Fruit fly (Drosophila melanogaster): Measurements from ENCODE around the gene CG34456.
A peak's percentile ranks its signal among the peaks of the same experiment; 100 is the strongest.

Gene CG34456

DNA sequence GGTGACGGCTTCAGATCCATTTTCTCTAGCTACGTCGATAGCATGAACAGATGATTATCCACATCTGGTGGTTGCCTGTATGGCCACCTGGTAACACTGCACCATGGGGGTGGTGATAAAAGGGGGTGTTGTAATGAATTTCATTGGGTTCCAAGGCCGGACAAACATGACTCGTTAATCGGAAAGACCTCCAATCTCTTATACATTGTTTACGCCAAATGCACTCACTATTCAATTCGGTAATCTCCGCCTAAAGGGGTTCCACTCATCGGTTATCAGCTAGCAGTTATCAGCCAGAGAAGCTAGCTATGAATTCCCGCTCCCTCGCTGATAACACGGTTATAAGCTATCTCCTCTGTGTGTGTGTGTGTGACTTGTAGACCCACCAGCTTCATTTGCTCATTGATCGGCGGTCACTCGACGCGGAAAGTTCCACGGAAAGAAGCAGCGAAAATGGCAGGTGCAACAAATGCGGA is 1.7 kb upstream of the CG34456 start, which contains the start of gene Pdxk (continued):
- TF ChIP-seq gce (GFP tag; IDR thresholded peaks at IDR 0.05) (peak; percentile 46; the same call in 1 of the 3 replicates), pan (optimal IDR thresholded peaks at IDR 0.05) (no peak), pan (GFP tag; optimal IDR thresholded peaks at IDR 0.05 in 1 of 2, IDR thresholded peaks at IDR 0.05 in 1 of 2) (no peak), CG8944 (GFP tag; optimal IDR thresholded peaks at IDR 0.05) (no peak), CG17328 (GFP tag; IDR thresholded peaks at IDR 0.05) (no peak), CG6654 (GFP tag; optimal IDR thresholded peaks at IDR 0.05) (no peak), Bdp1 (GFP tag; optimal IDR thresholded peaks at IDR 0.05) (no peak), H15 (GFP tag; IDR thresholded peaks at IDR 0.05) (no peak), CG17385 (GFP tag; optimal IDR thresholded peaks at IDR 0.05) (peak; percentile 32), TFAM (GFP tag; optimal IDR thresholded peaks at IDR 0.05) (no peak), CG33557 (GFP tag; optimal IDR thresholded peaks at IDR 0.05) (no peak), CG12744 (GFP tag; optimal IDR thresholded peaks at IDR 0.05) (no peak), bsh (GFP tag; optimal IDR thresholded peaks at IDR 0.05) (no peak), E2f1 (GFP tag; IDR thresholded peaks at IDR 0.05) (peak; percentile 10; the same call in 1 of the 2 replicates), CG12769 (tag; optimal IDR thresholded peaks at IDR 0.05) (peak; percentile 10), CG8281 (tag; optimal IDR thresholded peaks at IDR 0.05) (no peak), nerfin-1 (tag; optimal IDR thresholded peaks at IDR 0.05) (peak; percentile 26), HmgZ (tag; optimal IDR thresholded peaks at IDR 0.05) (peak; percentile 53), CG7963 (GFP tag; IDR thresholded peaks at IDR 0.05; ENCODE audit: partially characterized antibody) (no peak), klu (GFP tag; IDR thresholded peaks at IDR 0.05) (no peak), Hey (tag; optimal IDR thresholded peaks at IDR 0.05) (no peak), D (optimal IDR thresholded peaks at IDR 0.05) (no peak), D (GFP tag; optimal IDR thresholded peaks at IDR 0.05) (no peak), toy (GFP tag; IDR thresholded peaks at IDR 0.05) (no peak), al (GFP tag; IDR thresholded peaks at IDR 0.05) (no peak), vnd (GFP tag; IDR thresholded peaks at IDR 0.05; ENCODE audit: partially characterized antibody) (no peak), Hand (GFP tag; optimal IDR thresholded peaks at IDR 0.05) (no peak), Hmr (GFP tag; optimal IDR thresholded peaks at IDR 0.05) (peak; percentile 43), CG10979 (tag; optimal IDR thresholded peaks at IDR 0.05) (no peak), CG2678 (tag; optimal IDR thresholded peaks at IDR 0.05) (peak; percentile 18), insv (GFP tag; optimal IDR thresholded peaks at IDR 0.05) (no peak), CG2120 (GFP tag; optimal IDR thresholded peaks at IDR 0.05) (peak; percentile 30), CG31441 (GFP tag; IDR thresholded peaks at IDR 0.05) (0 out of 2 replicates have a peak, but pooled peaks have one; percentile 21), row (GFP tag; IDR thresholded peaks at IDR 0.05) (peak; percentile 48; the same call in 2 of the 3 replicates), Jarid2 (GFP tag; optimal IDR thresholded peaks at IDR 0.05) (peak; percentile 24), hbn (GFP tag; IDR thresholded peaks at IDR 0.05; ENCODE audit: partially characterized antibody) (0 out of 2 replicates have a peak, but pooled peaks have one; percentile 22), sna (GFP tag; IDR thresholded peaks at IDR 0.05; ENCODE audit: partially characterized antibody) (0 out of 2 replicates have a peak, but pooled peaks have one; percentile 34), slp2 (GFP tag; optimal IDR thresholded peaks at IDR 0.05) (no peak), so (GFP tag; IDR thresholded peaks at IDR 0.05) (peak; percentile 40; the same call in 1 of the 3 replicates), CG5180 (GFP tag; optimal IDR thresholded peaks at IDR 0.05) (no peak), cg (GFP tag; optimal IDR thresholded peaks at IDR 0.05) (peak; percentile 74), Nf-YB (GFP tag; optimal IDR thresholded peaks at IDR 0.05) (peak; percentile 47), repo (GFP tag; optimal IDR thresholded peaks at IDR 0.05) (no peak), H2.0 (GFP tag; IDR thresholded peaks at IDR 0.05) (no peak), CG30403 (GFP tag; optimal IDR thresholded peaks at IDR 0.05) (no peak), NC2β (GFP tag; optimal IDR thresholded peaks at IDR 0.05) (no peak), D19A (tag; optimal IDR thresholded peaks at IDR 0.05) (no peak), gcm2 (GFP tag; optimal IDR thresholded peaks at IDR 0.05) (no peak), Dek (tag; optimal IDR thresholded peaks at IDR 0.05) (no peak), NfI (GFP tag; optimal IDR thresholded peaks at IDR 0.05) (no peak)

Measured in whole organism, embryonic.